Fruit fly (Drosophila melanogaster): Measurements from ENCODE around the gene Mob2.

Mob2 gene

dm6 chr3L:11509294-11509911 lies 52.6 kb downstream of the Mob2 start, which contains the start of the genes Sgs8 and Sgs7 (continued):
- TF ChIP-seq Oaz (GFP tag; IDR thresholded peaks at IDR 0.05) (no peak), zfh1 (GFP tag; IDR thresholded peaks at IDR 0.05) (no peak), gem (tag; optimal IDR thresholded peaks at IDR 0.05) (no peak), B-H2 (GFP tag; optimal IDR thresholded peaks at IDR 0.05) (no peak), CG8388 (GFP tag; optimal IDR thresholded peaks at IDR 0.05) (no peak), CG9797 (GFP tag; optimal IDR thresholded peaks at IDR 0.05) (no peak), pho (GFP tag; optimal IDR thresholded peaks at IDR 0.05) (no peak)

- TF ChIP-seq cas (GFP tag; IDR thresholded peaks at IDR 0.05) (no peak), NK7.1 (GFP tag; optimal IDR thresholded peaks at IDR 0.05) (no peak), Hmr (GFP tag; optimal IDR thresholded peaks at IDR 0.05) (peak; percentile 29), tio (GFP tag; optimal IDR thresholded peaks at IDR 0.05) (no peak), tin (GFP tag; optimal IDR thresholded peaks at IDR 0.05) (no peak), Camta (GFP tag; optimal IDR thresholded peaks at IDR 0.05) (no peak), CG8290 (GFP tag; optimal IDR thresholded peaks at IDR 0.05) (no peak), CG8290 (tag; optimal IDR thresholded peaks at IDR 0.05) (peak in 1 of 2 experiments; percentile 8), Doc3 (GFP tag; IDR thresholded peaks at IDR 0.05; ENCODE audit: partially characterized antibody) (no peak), Ets97D (GFP tag; optimal IDR thresholded peaks at IDR 0.05) (no peak), Lhr (GFP tag; optimal IDR thresholded peaks at IDR 0.05) (no peak), CG6813 (GFP tag; optimal IDR thresholded peaks at IDR 0.05) (no peak), Neu2 (GFP tag; optimal IDR thresholded peaks at IDR 0.05; ENCODE audit: borderline replicate concordance) (no peak), zfh2 (GFP tag; optimal IDR thresholded peaks at IDR 0.05) (no peak), CG13123 (GFP tag; optimal IDR thresholded peaks at IDR 0.05) (no peak), CG12299 (tag; optimal IDR thresholded peaks at IDR 0.05) (no peak), CG16779 (GFP tag; IDR thresholded peaks at IDR 0.05) (no peak), gce (GFP tag; IDR thresholded peaks at IDR 0.05) (no peak), CG7372 (GFP tag; IDR thresholded peaks at IDR 0.05) (no peak), Med (GFP tag) (peak; percentile 42)
These were observed 53.7 kb downstream of the Mob2 start, which contains the start of gene CG33500 for dm6 chr3L:11508337-11508736. CG33500 (plus strand) TSS chr3L:11508637.

dm6 chr3L:11493090-11493807 lies 68.8 kb downstream of the Mob2 start:
- TF ChIP-seq CG6765 (GFP tag; optimal IDR thresholded peaks at IDR 0.05) = peak; percentile 42
- TF ChIP-seq tna (GFP tag; IDR thresholded peaks at IDR 0.05; ENCODE audit: partially characterized antibody) = peak; percentile 25; the same call in 1 of the 2 replicates
- TF ChIP-seq odd (GFP tag; optimal IDR thresholded peaks at IDR 0.05) = peak; percentile 53
- TF ChIP-seq Bgb (GFP tag; IDR thresholded peaks at IDR 0.05; ENCODE audit: partially characterized antibody) = peak; percentile 31; the same call in 1 of the 2 replicates
- TF ChIP-seq aop (GFP tag; IDR thresholded peaks at IDR 0.05) = peak; percentile 64; the same call in 1 of the 2 replicates
- TF ChIP-seq CG18599 (GFP tag; optimal IDR thresholded peaks at IDR 0.05) = peak; percentile 58
- peak; percentile 40 for TF ChIP-seq scrt (GFP tag; optimal IDR thresholded peaks at IDR 0.05)
- peak; percentile 52; the same call in 1 of the 3 replicates for TF ChIP-seq CG34422 (GFP tag; IDR thresholded peaks at IDR 0.05)
- peak; percentile 42 for TF ChIP-seq kah (GFP tag; optimal IDR thresholded peaks at IDR 0.05)
- TF ChIP-seq sna (GFP tag; IDR thresholded peaks at IDR 0.05; ENCODE audit: partially characterized antibody) = peak; percentile 47; the same call in 1 of the 2 replicates
- TF ChIP-seq jigr1 (GFP tag; IDR thresholded peaks at IDR 0.05) = no peak
- no peak for TF ChIP-seq btn (GFP tag; optimal IDR thresholded peaks at IDR 0.05)
- no peak for TF ChIP-seq trh (GFP tag; optimal IDR thresholded peaks at IDR 0.05)
- 0 out of 3 replicates have a peak, but pooled peaks have one; percentile 9 for TF ChIP-seq HLH4C (GFP tag; IDR thresholded peaks at IDR 0.05; ENCODE audit: partially characterized antibody)
- peak; percentile 53; the same call in 1 of the 3 replicates for TF ChIP-seq z (GFP tag; IDR thresholded peaks at IDR 0.05)
- peak; percentile 61 to 72 for TF ChIP-seq Trl (optimal IDR thresholded peaks at IDR 0.05)
- no peak for TF ChIP-seq Trl (GFP tag; optimal IDR thresholded peaks at IDR 0.05)
- no peak for TF ChIP-seq CG1602 (GFP tag; optimal IDR thresholded peaks at IDR 0.05)
- TF ChIP-seq Poxn (GFP tag; IDR thresholded peaks at IDR 0.05) = no peak
- peak; percentile 50 for TF ChIP-seq CG11723 (GFP tag; optimal IDR thresholded peaks at IDR 0.05)
- peak; percentile 8 for TF ChIP-seq PHDP (tag; optimal IDR thresholded peaks at IDR 0.05)

Data from whole organism, embryonic.